Fruit fly (Drosophila melanogaster) whole organism, pupa: ENCODE results near the gene CG13311.

Experiments
- CG10348 ChIP-seq: fragments of 200-800 bp; sonication (Bioruptor generic); IDR thresholded peaks from 2 replicates; pipeline ENCODE4 v1.3.6; 2022; ENCODE audit warnings: missing biosample characterization, missing genetic modification characterization
- CG13204 ChIP-seq: fragments of 200-800 bp; sonication (Bioruptor generic); optimal IDR thresholded peaks from 2 replicates; lab custom pipeline; 2018; ENCODE audit warnings: missing biosample characterization, mild to moderate bottlenecking, missing genetic modification characterization, moderate library complexity
- CG15710 ChIP-seq: fragments of 200-800 bp; sonication (Bioruptor generic); optimal IDR thresholded peaks from 2 replicates; lab custom pipeline; 2018; ENCODE audit warnings: missing biosample characterization, mild to moderate bottlenecking, missing genetic modification characterization, moderate library complexity
- CG17806 ChIP-seq: fragments of 200-800 bp; sonication (Bioruptor generic); optimal IDR thresholded peaks from 2 replicates; lab custom pipeline; 2018; ENCODE audit warnings: missing biosample characterization, mild to moderate bottlenecking, missing genetic modification characterization, moderate library complexity
- CG32121 ChIP-seq: fragments of 200-800 bp; sonication (Bioruptor generic); IDR thresholded peaks from 2 replicates; pipeline ENCODE4 v1.3.6; 2022; ENCODE audit warnings: missing biosample characterization, missing genetic modification characterization
- CG34367 ChIP-seq: fragments of 200-800 bp; sonication (Bioruptor generic); optimal IDR thresholded peaks from 2 replicates; lab custom pipeline; 2018; ENCODE audit warnings: missing biosample characterization, mild to moderate bottlenecking, missing genetic modification characterization
- CG8301 ChIP-seq: fragments of 200-800 bp; sonication (Bioruptor generic); optimal IDR thresholded peaks from 2 replicates; lab custom pipeline; 2018; ENCODE audit warnings: missing biosample characterization, mild to moderate bottlenecking, missing genetic modification characterization
- CG9948 ChIP-seq: fragments of 200-800 bp; sonication (Bioruptor generic); optimal IDR thresholded peaks from 2 replicates; lab custom pipeline; 2018; ENCODE audit warnings: missing biosample characterization, mild to moderate bottlenecking, missing genetic modification characterization, moderate library complexity
- EcR ChIP-seq: fragments of 200-800 bp; sonication (Bioruptor generic); optimal IDR thresholded peaks from 3 replicates; lab custom pipeline; 2019; ENCODE audit warnings: missing biosample characterization, missing genetic modification characterization, mild to moderate bottlenecking, moderate library complexity, missing genetic modification reagents
- Ets98B ChIP-seq: fragments of 200-800 bp; sonication (Bioruptor generic); IDR thresholded peaks from 2 replicates; pipeline ENCODE4 v1.3.6; 2022; ENCODE audit warnings: missing biosample characterization, missing genetic modification characterization
- Pif1B ChIP-seq: fragments of 200-800 bp; sonication (Bioruptor generic); optimal IDR thresholded peaks from 3 replicates; lab custom pipeline; 2016; ENCODE audit warnings: missing biosample characterization, missing genetic modification characterization
- gl ChIP-seq: fragments of 200-800 bp; sonication (Bioruptor generic); optimal IDR thresholded peaks from 2 replicates; lab custom pipeline; 2018; ENCODE audit warnings: missing biosample characterization, mild to moderate bottlenecking, missing genetic modification characterization

DNA sequence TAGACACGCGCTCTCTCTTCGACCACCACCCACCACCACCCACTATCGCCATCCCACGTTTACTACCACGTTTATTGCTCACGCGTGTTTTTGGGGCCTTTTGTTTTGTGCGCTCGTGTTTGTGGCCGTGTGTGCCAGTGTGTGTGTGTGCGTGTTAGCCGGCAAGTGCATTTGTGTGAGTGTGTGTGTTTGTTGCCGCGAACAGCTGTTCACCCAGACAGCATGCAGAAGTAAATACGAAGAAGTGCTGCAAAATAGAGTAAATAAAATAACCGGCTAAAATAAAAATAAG, 25.9 kb upstream of the CG13311 start:
- TF ChIP-seq CG13204 = no peak
- no peak for TF ChIP-seq CG32121
- no peak for TF ChIP-seq CG8301 (tag; lab: Kevin White, UChicago)
- no peak for TF ChIP-seq Ets98B (GFP tag; lab: Robert Waterston, UW)
- no peak for TF ChIP-seq CG17806 (tag; lab: Kevin White, UChicago)
- no peak for TF ChIP-seq Pif1B (GFP tag; lab: Kevin White, UChicago)
- TF ChIP-seq gl (tag; lab: Kevin White, UChicago) = no peak
- no peak for TF ChIP-seq CG34367 (tag; lab: Kevin White, UChicago)
- no peak for TF ChIP-seq CG10348
- no peak for TF ChIP-seq CG9948 (tag; lab: Kevin White, UChicago)
- no peak for TF ChIP-seq CG15710 (tag; lab: Kevin White, UChicago)
- no peak for TF ChIP-seq EcR (GFP tag; lab: Kevin White, UChicago)
